Worm (Caenorhabditis elegans) whole organism, L4 larva: ENCODE measurements around the gene K02E7.4.
A peak's percentile ranks its signal among the peaks of the same experiment; 100 is the strongest.

Source experiments
- D1046.2 ChIP-seq: fragments of 200-800 bp; sonication (Bioruptor generic); IDR thresholded peaks from 2 replicates; pipeline ENCODE4 v1.3.6; 2022; ENCODE audit warnings: missing genetic modification characterization, missing compliant biosample characterization
- F26F4.8 ChIP-seq: fragments of 200-800 bp; sonication (Bioruptor generic); conservative IDR thresholded peaks from 2 replicates; pipeline ENCODE4 v1.3.6; 2022; ENCODE audit warnings: missing genetic modification characterization, missing compliant biosample characterization
- F37D6.2 ChIP-seq: sonication (generic microtip); optimal IDR thresholded peaks from 2 replicates; lab custom pipeline; 2016; ENCODE audit warnings: mild to moderate bottlenecking, missing genetic modification characterization, missing compliant biosample characterization
- T20F7.1 ChIP-seq: fragments of 200-800 bp; sonication (Bioruptor generic); optimal IDR thresholded peaks from 2 replicates; lab custom pipeline; 2018; ENCODE audit warnings: mild to moderate bottlenecking, missing genetic modification characterization, missing compliant biosample characterization
- Y105C5A.15 ChIP-seq: fragments of 200-800 bp; sonication (Bioruptor generic); IDR thresholded peaks from 2 replicates; pipeline ENCODE4 v1.3.6; 2022; ENCODE audit warnings: missing genetic modification characterization, missing compliant biosample characterization
- Y48G9A.11 ChIP-seq: fragments of 200-800 bp; sonication (Bioruptor generic); IDR thresholded peaks from 2 replicates; pipeline ENCODE4 v1.3.6; 2022; ENCODE audit warnings: missing genetic modification reagents, missing genetic modification characterization, missing compliant biosample characterization
- Y5F2A.4 ChIP-seq: fragments of 200-800 bp; sonication (Bioruptor generic); optimal IDR thresholded peaks from 2 replicates; lab custom pipeline; 2018; ENCODE audit warnings: mild to moderate bottlenecking, missing genetic modification characterization, missing compliant biosample characterization
- ZK546.5 ChIP-seq, 2 experiments: sonication (generic microtip); optimal IDR thresholded peaks; 2 replicates each; lab custom pipeline; 2017; ENCODE audit warnings: missing biosample characterization in 2 of 2, missing genetic modification characterization in 2 of 2
- aha-1 ChIP-seq: fragments of 150-350 bp; peaks from one replicate; lab custom pipeline; 2014; ENCODE audit warnings: missing biosample characterization, missing genetic modification characterization
- attf-4 ChIP-seq: sonication (generic microtip); optimal IDR thresholded peaks from 3 replicates; lab custom pipeline; 2017; ENCODE audit warnings: missing biosample characterization, missing genetic modification characterization
- cey-2 ChIP-seq: sonication (generic microtip); optimal IDR thresholded peaks from 3 replicates; lab custom pipeline; 2017; ENCODE audit warnings: missing genetic modification characterization, mild to moderate bottlenecking, missing compliant biosample characterization, antibody characterized with exemption, borderline replicate concordance; ENCODE audit not compliant: insufficient read depth
- daf-12 ChIP-seq: fragments of 150-350 bp; optimal IDR thresholded peaks from 2 replicates; lab custom pipeline; 2014; ENCODE audit warnings: missing biosample characterization, missing genetic modification reagents, missing genetic modification characterization
- daf-16 ChIP-seq, 3 experiments: sonication (generic microtip); optimal IDR thresholded peaks; 2 replicates each; lab custom pipeline; 2016 to 2017; ENCODE audit warnings: missing genetic modification characterization in 3 of 3, missing genetic modification reagents in 3 of 3, mild to moderate bottlenecking in 2 of 3, missing compliant biosample characterization in 2 of 3, missing biosample characterization in 1 of 3, moderate library complexity in 1 of 3
- dpl-1 ChIP-seq: fragments of 150-350 bp; optimal IDR thresholded peaks from 2 replicates; lab custom pipeline; 2014; ENCODE audit warnings: missing biosample characterization, missing genetic modification reagents, missing genetic modification characterization
- duxl-1 ChIP-seq: sonication (generic microtip); optimal IDR thresholded peaks from 2 replicates; lab custom pipeline; 2016; ENCODE audit warnings: mild to moderate bottlenecking, missing genetic modification characterization, moderate library complexity, missing compliant biosample characterization; ENCODE audit not compliant: poor library complexity
- dve-1 ChIP-seq: sonication (generic microtip); optimal IDR thresholded peaks from 2 replicates; lab custom pipeline; 2017; ENCODE audit warnings: antibody characterized with exemption, mild to moderate bottlenecking, missing genetic modification characterization, missing compliant biosample characterization; ENCODE audit not compliant: insufficient read depth
- egl-27 ChIP-seq: sonication (generic microtip); optimal IDR thresholded peaks from 3 replicates; lab custom pipeline; 2017; ENCODE audit warnings: missing biosample characterization, missing genetic modification reagents, missing genetic modification characterization
- gei-8 ChIP-seq: fragments of 200-800 bp; sonication (Bioruptor generic); optimal IDR thresholded peaks from 2 replicates; lab custom pipeline; 2018; ENCODE audit warnings: mild to moderate bottlenecking, missing genetic modification characterization, missing compliant biosample characterization
- lin-1 ChIP-seq: fragments of 200-800 bp; sonication (Bioruptor generic); IDR thresholded peaks from 2 replicates; pipeline ENCODE4 v1.3.6; 2022; ENCODE audit warnings: missing genetic modification reagents, missing genetic modification characterization, missing compliant biosample characterization
- lin-38 ChIP-seq: fragments of 200-800 bp; sonication (Bioruptor generic); IDR thresholded peaks from 2 replicates; pipeline ENCODE4 v1.3.6; 2022; ENCODE audit warnings: missing genetic modification reagents, missing genetic modification characterization, missing compliant biosample characterization
- lin-39 ChIP-seq: fragments of 150-350 bp; optimal IDR thresholded peaks from 2 replicates; lab custom pipeline; 2014; ENCODE audit warnings: missing biosample characterization, missing genetic modification reagents, missing genetic modification characterization
- lir-3 ChIP-seq: sonication (generic microtip); optimal IDR thresholded peaks from 2 replicates; lab custom pipeline; 2016; ENCODE audit warnings: mild to moderate bottlenecking, missing genetic modification characterization, missing compliant biosample characterization
- lsy-2 ChIP-seq, 2 experiments: fragments of 150-350 bp in 1 of 2; sonication (generic microtip) in 1 of 2; optimal IDR thresholded peaks; 2 replicates each; lab custom pipeline; 2014 to 2017; ENCODE audit warnings: missing biosample characterization in 2 of 2, missing genetic modification characterization in 2 of 2
- madf-9 ChIP-seq: fragments of 200-800 bp; sonication (Bioruptor generic); conservative IDR thresholded peaks from 2 replicates; pipeline ENCODE4 v1.3.6; 2022; ENCODE audit warnings: missing genetic modification reagents, missing genetic modification characterization, missing compliant biosample characterization
- mdl-1 ChIP-seq, 2 experiments: fragments of 150-350 bp in 1 of 2; sonication (generic microtip) in 1 of 2; optimal IDR thresholded peaks; 2 replicates each; lab custom pipeline; 2014 to 2017; ENCODE audit warnings: missing biosample characterization in 2 of 2, missing genetic modification characterization in 2 of 2
- mep-1 ChIP-seq: fragments of 150-350 bp; sonication (generic microtip); optimal IDR thresholded peaks from 3 replicates; lab custom pipeline; 2014; ENCODE audit warnings: missing biosample characterization, missing genetic modification characterization
- mxl-3 ChIP-seq: fragments of 200-800 bp; sonication (Bioruptor generic); optimal IDR thresholded peaks from 2 replicates; lab custom pipeline; 2018; ENCODE audit warnings: mild to moderate bottlenecking, missing genetic modification characterization, missing compliant biosample characterization
- nhr-10 ChIP-seq: fragments of 150-350 bp; optimal IDR thresholded peaks from 2 replicates; lab custom pipeline; 2014; ENCODE audit warnings: missing biosample characterization, missing genetic modification characterization
- nhr-111 ChIP-seq: fragments of 200-800 bp; sonication (Bioruptor generic); optimal IDR thresholded peaks from 2 replicates; lab custom pipeline; 2018; ENCODE audit warnings: mild to moderate bottlenecking, missing genetic modification characterization, missing compliant biosample characterization
- nhr-25 ChIP-seq: sonication (generic microtip); optimal IDR thresholded peaks from 2 replicates; lab custom pipeline; 2017; ENCODE audit warnings: missing genetic modification characterization, mild to moderate bottlenecking, missing compliant biosample characterization, antibody characterized with exemption, moderate library complexity, borderline replicate concordance; ENCODE audit not compliant: insufficient read depth
- nhr-48 ChIP-seq: sonication (generic microtip); optimal IDR thresholded peaks from 2 replicates; lab custom pipeline; 2016; ENCODE audit warnings: mild to moderate bottlenecking, missing genetic modification characterization, missing compliant biosample characterization
- nhr-76 ChIP-seq: fragments of 150-350 bp; optimal IDR thresholded peaks from 2 replicates; lab custom pipeline; 2014; ENCODE audit warnings: missing biosample characterization, missing genetic modification characterization
- nhr-77 ChIP-seq: fragments of 150-350 bp; optimal IDR thresholded peaks from 2 replicates; lab custom pipeline; 2014; ENCODE audit warnings: missing biosample characterization, missing genetic modification characterization
- pha-4 ChIP-seq, 2 experiments: fragments of 150-350 bp in 1 of 2; fragments of 200-800 bp in 1 of 2; sonication (Bioruptor generic) in 1 of 2; IDR thresholded peaks in 1 of 2; optimal IDR thresholded peaks in 1 of 2; 2 replicates each; pipeline versions ENCODE4 v1.3.6 to Lab custom; 2014 to 2022; ENCODE audit warnings: missing genetic modification characterization in 2 of 2, missing genetic modification reagents in 2 of 2, missing biosample characterization in 1 of 2, missing compliant biosample characterization in 1 of 2
- saeg-2 ChIP-seq: fragments of 200-800 bp; sonication (Bioruptor generic); IDR thresholded peaks from 2 replicates; pipeline ENCODE4 v1.3.6; 2022; ENCODE audit warnings: missing genetic modification reagents, missing genetic modification characterization, missing compliant biosample characterization
- sdz-12 ChIP-seq: fragments of 200-800 bp; sonication (Bioruptor generic); optimal IDR thresholded peaks from 2 replicates; lab custom pipeline; 2018; ENCODE audit warnings: mild to moderate bottlenecking, missing genetic modification characterization, missing compliant biosample characterization
- set-16 ChIP-seq: fragments of 200-800 bp; sonication (Bioruptor generic); IDR thresholded peaks from 2 replicates; pipeline ENCODE4 v1.3.6; 2022; ENCODE audit warnings: missing genetic modification reagents, missing genetic modification characterization, missing compliant biosample characterization
- skn-1 ChIP-seq: fragments of 150-350 bp; optimal IDR thresholded peaks from 2 replicates; lab custom pipeline; 2014; ENCODE audit warnings: missing biosample characterization, missing genetic modification characterization
- snpc-1.2 ChIP-seq: fragments of 200-800 bp; sonication (Bioruptor generic); IDR thresholded peaks from 2 replicates; pipeline ENCODE4 v1.3.6; 2022; ENCODE audit warnings: missing genetic modification reagents, missing genetic modification characterization, missing compliant biosample characterization
- snpc-4 ChIP-seq: fragments of 150-350 bp; optimal IDR thresholded peaks from 2 replicates; lab custom pipeline; 2014; ENCODE audit warnings: missing biosample characterization, missing genetic modification characterization
- tra-1 ChIP-seq: fragments of 200-800 bp; sonication (Bioruptor generic); IDR thresholded peaks from 2 replicates; pipeline ENCODE4 v1.3.6; 2022; ENCODE audit warnings: missing genetic modification reagents, missing genetic modification characterization, missing compliant biosample characterization
- unc-130 ChIP-seq: sonication (generic microtip); optimal IDR thresholded peaks from 2 replicates; lab custom pipeline; 2016; ENCODE audit warnings: missing genetic modification reagents, missing genetic modification characterization, missing compliant biosample characterization
- zfp-3 ChIP-seq: fragments of 200-800 bp; sonication (Bioruptor generic); conservative IDR thresholded peaks from 2 replicates; pipeline ENCODE4 v1.3.6; 2022; ENCODE audit warnings: missing genetic modification reagents, missing genetic modification characterization, missing compliant biosample characterization
- zip-11 ChIP-seq: fragments of 200-800 bp; sonication (Bioruptor generic); IDR thresholded peaks from 2 replicates; pipeline ENCODE4 v1.3.6; 2022; ENCODE audit warnings: missing genetic modification characterization, missing compliant biosample characterization
- zip-2 ChIP-seq: fragments of 150-350 bp; optimal IDR thresholded peaks from 2 replicates; lab custom pipeline; 2014; ENCODE audit warnings: missing biosample characterization, missing genetic modification characterization
- ztf-11 ChIP-seq: fragments of 150-350 bp; optimal IDR thresholded peaks from 2 replicates; lab custom pipeline; 2014; ENCODE audit warnings: missing biosample characterization, missing genetic modification characterization

Gene K02E7.4

DNA sequence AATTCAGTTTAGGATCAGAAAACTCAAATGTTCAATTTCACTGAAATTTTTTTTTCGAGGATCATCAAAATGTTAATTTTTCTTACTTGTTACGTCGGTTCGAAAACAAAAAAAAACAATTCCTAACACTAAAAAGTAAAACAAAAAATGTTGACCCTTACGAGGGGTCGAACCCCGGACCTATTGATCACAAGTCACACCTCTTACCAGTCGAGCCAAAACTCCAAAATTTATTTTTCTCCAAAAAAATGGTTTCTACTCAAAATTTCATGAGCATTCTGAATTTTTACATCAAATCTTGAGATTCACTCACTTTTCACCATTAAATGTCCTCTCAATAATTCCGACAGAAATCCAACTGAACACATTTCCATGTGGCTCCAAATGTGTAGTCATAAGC, 30.0 kb downstream of the K02E7.4 start:
- TF ChIP-seq lin-38 (GFP tag; lab: Robert Waterston, UW) (0 out of 2 replicates have a peak, but pooled peaks have one; percentile 18), snpc-1.2 (GFP tag; lab: Robert Waterston, UW) (no peak)

DNA sequence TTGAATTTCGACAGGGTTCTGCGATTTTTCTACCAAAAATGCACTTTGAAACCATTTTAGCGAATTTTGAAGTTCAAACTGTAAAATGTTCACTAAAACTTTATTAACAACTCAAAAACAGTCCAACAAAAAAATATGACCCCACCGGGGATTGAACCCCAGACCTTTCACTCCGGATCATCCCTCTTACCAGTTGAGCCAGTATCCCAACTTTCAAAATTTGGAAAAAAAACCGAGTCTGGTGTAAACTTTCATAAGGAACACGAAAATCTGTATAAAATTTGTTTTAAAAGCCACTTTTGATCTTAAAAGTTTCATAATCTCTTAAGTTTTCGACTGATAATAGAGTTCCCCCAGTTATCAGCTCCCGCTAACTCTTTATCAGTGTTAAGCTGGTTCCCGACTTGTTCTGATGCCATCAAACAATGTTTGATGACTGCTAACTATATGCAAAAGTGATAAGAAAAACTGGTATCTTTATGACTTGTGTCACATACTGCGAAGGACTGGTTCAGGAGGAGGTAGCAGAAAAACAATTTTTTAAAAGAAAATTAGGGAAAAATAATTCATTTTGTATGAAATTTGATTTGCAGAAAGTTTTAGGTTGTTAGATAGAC, 31.4 kb downstream of the K02E7.4 start:
- no peak for TF ChIP-seq gei-8 (GFP tag; lab: Kevin White, UChicago)
- no peak for TF ChIP-seq dpl-1 (GFP tag; lab: Kevin White, UChicago)
- no peak for TF ChIP-seq zip-11 (GFP tag; lab: Robert Waterston, UW)
- no peak for TF ChIP-seq ztf-11 (tag; lab: Kevin White, UChicago)
- TF ChIP-seq lsy-2 (tag; optimal IDR thresholded peaks at IDR 0.05; lab: Kevin White, UChicago): peak in 1 of 2 experiments; percentile 54
- TF ChIP-seq lin-38 (GFP tag; lab: Robert Waterston, UW): no peak
- TF ChIP-seq nhr-111: no peak
- TF ChIP-seq zfp-3 (GFP tag; lab: Robert Waterston, UW): no peak
- no peak for TF ChIP-seq nhr-10
- peak; percentile 95 for TF ChIP-seq nhr-77
- TF ChIP-seq saeg-2 (GFP tag; lab: Robert Waterston, UW): 0 out of 2 replicates have a peak, but pooled peaks have one; percentile 30
- TF ChIP-seq snpc-1.2 (GFP tag; lab: Robert Waterston, UW): no peak
- no peak for TF ChIP-seq attf-4 (tag; lab: Kevin White, UChicago)
- TF ChIP-seq T20F7.1 (GFP tag; lab: Kevin White, UChicago): no peak
- no peak for TF ChIP-seq mxl-3 (GFP tag; lab: Kevin White, UChicago)
- TF ChIP-seq pha-4 (GFP tag; IDR thresholded peaks at IDR 0.05; lab: Robert Waterston, UW): peak; percentile 74
- no peak for TF ChIP-seq pha-4 (tag; optimal IDR thresholded peaks at IDR 0.05; lab: Kevin White, UChicago)
- no peak for TF ChIP-seq Y48G9A.11 (GFP tag; lab: Robert Waterston, UW)
- no peak for TF ChIP-seq lin-39 (tag; lab: Kevin White, UChicago)
- no peak for TF ChIP-seq sdz-12 (GFP tag; lab: Kevin White, UChicago)
- no peak for TF ChIP-seq egl-27 (tag; lab: Kevin White, UChicago)
- TF ChIP-seq nhr-76 (tag; lab: Kevin White, UChicago): no peak
- TF ChIP-seq zip-2: no peak
- peak; percentile 16 for TF ChIP-seq mep-1 (tag; lab: Kevin White, UChicago)
- peak; percentile 71 for TF ChIP-seq cey-2 (tag; lab: Kevin White, UChicago)
- TF ChIP-seq dve-1: peak; percentile 94
- no peak for TF ChIP-seq snpc-4 (tag; lab: Kevin White, UChicago)
- no peak for TF ChIP-seq unc-130
- TF ChIP-seq set-16: no peak
- no peak for TF ChIP-seq lir-3
- TF ChIP-seq mdl-1 (tag; optimal IDR thresholded peaks at IDR 0.05; lab: Kevin White, UChicago): peak in 1 of 2 experiments; percentile 37
- no peak for TF ChIP-seq aha-1 (tag; lab: Kevin White, UChicago)
- no peak for TF ChIP-seq madf-9 (GFP tag; lab: Robert Waterston, UW)
- TF ChIP-seq nhr-48 (tag; lab: Kevin White, UChicago): peak; percentile 31
- TF ChIP-seq nhr-25 (tag; lab: Kevin White, UChicago): no peak
- no peak for TF ChIP-seq Y105C5A.15
- TF ChIP-seq F26F4.8 (GFP tag; lab: Robert Waterston, UW): no peak
- TF ChIP-seq F37D6.2 (tag; lab: Kevin White, UChicago): no peak
- TF ChIP-seq lin-1 (GFP tag; lab: Robert Waterston, UW): peak; percentile 99
- TF ChIP-seq skn-1: no peak
- TF ChIP-seq Y5F2A.4: no peak
- TF ChIP-seq tra-1 (GFP tag; lab: Robert Waterston, UW): peak; percentile 97
- no peak for TF ChIP-seq daf-12 (tag; lab: Kevin White, UChicago)
- no peak for TF ChIP-seq duxl-1
- no peak for TF ChIP-seq D1046.2 (GFP tag; lab: Robert Waterston, UW)
- TF ChIP-seq ZK546.5 (tag; optimal IDR thresholded peaks at IDR 0.05; lab: Kevin White, UChicago): no peak
- TF ChIP-seq daf-16 (GFP tag; optimal IDR thresholded peaks at IDR 0.05; lab: Kevin White, UChicago): peak in 1 of 2 experiments; percentile 55
- peak; percentile 96 for TF ChIP-seq daf-16 (tag; optimal IDR thresholded peaks at IDR 0.05; lab: Kevin White, UChicago)
